Fruit fly (Drosophila melanogaster): Measurements from ENCODE around the gene CG6254.

DNA sequence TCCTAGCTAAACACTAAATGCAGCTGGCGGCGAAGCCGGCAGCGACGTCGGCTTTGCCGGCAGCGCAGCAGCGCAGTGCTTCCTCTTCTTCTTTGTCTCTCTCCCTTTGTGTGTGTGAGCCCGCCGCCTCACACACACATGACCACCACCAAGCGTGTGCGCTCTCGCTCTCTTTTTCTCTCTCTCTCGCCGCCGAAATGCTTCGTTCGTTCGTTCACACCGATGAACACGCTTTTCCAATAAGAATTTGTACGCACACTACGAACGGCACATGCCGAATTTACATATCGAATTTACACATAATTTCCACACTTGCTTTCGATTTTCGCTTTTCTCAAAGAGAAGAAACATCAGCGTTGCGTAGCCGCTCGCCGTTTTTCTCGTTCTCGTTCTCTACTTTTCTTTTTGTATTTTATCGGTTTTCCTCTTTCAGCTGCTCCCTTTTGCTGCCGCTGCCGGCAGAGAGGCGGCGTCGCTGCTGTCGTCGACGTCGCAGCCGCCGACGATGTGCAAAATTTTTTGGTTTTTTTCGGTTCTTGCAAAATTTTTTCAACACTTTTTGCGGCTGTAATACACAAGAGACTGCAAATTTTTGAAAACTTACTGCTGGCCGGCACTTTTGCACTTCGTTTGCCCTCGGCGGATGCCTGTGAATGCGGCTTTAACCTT lies 51.8 kb downstream of the CG6254 start:
- no peak for TF ChIP-seq Sin3A (optimal IDR thresholded peaks at IDR 0.05)
- TF ChIP-seq Myc (optimal IDR thresholded peaks at IDR 0.05) = no peak
- TF ChIP-seq psq (optimal IDR thresholded peaks at IDR 0.05) = no peak
- TF ChIP-seq h (optimal IDR thresholded peaks at IDR 0.05) = no peak
